Fruit fly (Drosophila melanogaster) whole organism, embryonic: ENCODE measurements around the gene CG5608.

Experiments
- Ada2b ChIP-seq: fragments of 200-800 bp; sonication (Bioruptor generic); IDR thresholded peaks from 2 replicates; pipeline ENCODE4 v1.3.6; 2022; ENCODE audit warnings: missing biosample characterization, missing genetic modification characterization
- B-H1 ChIP-seq: fragments of 200-800 bp; sonication (Bioruptor generic); IDR thresholded peaks from 3 replicates; pipeline ENCODE4 v1.3.6; 2022; ENCODE audit warnings: missing biosample characterization, missing genetic modification characterization
- Bdp1 ChIP-seq: fragments of 200-800 bp; sonication (Bioruptor generic); optimal IDR thresholded peaks from 3 replicates; lab custom pipeline; 2016; ENCODE audit warnings: missing biosample characterization, missing genetic modification characterization
- CG10321 ChIP-seq: fragments of 200-800 bp; sonication (Bioruptor generic); IDR thresholded peaks from 2 replicates; pipeline ENCODE4 v1.3.6; 2022; ENCODE audit warnings: missing biosample characterization, missing genetic modification characterization
- CG11723 ChIP-seq: fragments of 200-800 bp; sonication (Bioruptor generic); optimal IDR thresholded peaks from 2 replicates; lab custom pipeline; 2017; ENCODE audit warnings: missing biosample characterization, mild to moderate bottlenecking, missing genetic modification characterization
- CG12769 ChIP-seq: fragments of 200-800 bp; sonication (Bioruptor generic); optimal IDR thresholded peaks from 2 replicates; lab custom pipeline; 2019; ENCODE audit warnings: missing biosample characterization, mild to moderate bottlenecking, missing genetic modification characterization, moderate library complexity
- CG12942 ChIP-seq: fragments of 200-800 bp; sonication (Bioruptor generic); optimal IDR thresholded peaks from 3 replicates; lab custom pipeline; 2016; ENCODE audit warnings: missing biosample characterization, missing genetic modification characterization
- CG15696 ChIP-seq: fragments of 200-800 bp; sonication (Bioruptor generic); optimal IDR thresholded peaks from 2 replicates; lab custom pipeline; 2019; ENCODE audit warnings: missing biosample characterization, mild to moderate bottlenecking, missing genetic modification characterization, moderate library complexity
- CG16863 ChIP-seq: fragments of 200-800 bp; sonication (Bioruptor generic); optimal IDR thresholded peaks from 3 replicates; lab custom pipeline; 2016; ENCODE audit warnings: missing biosample characterization, missing genetic modification characterization
- CG1792 ChIP-seq: fragments of 200-800 bp; sonication (Bioruptor generic); optimal IDR thresholded peaks from 2 replicates; lab custom pipeline; 2016; ENCODE audit warnings: missing biosample characterization, missing genetic modification characterization
- CG18476 ChIP-seq: fragments of 200-800 bp; sonication (Bioruptor generic); optimal IDR thresholded peaks from 2 replicates; lab custom pipeline; 2016; ENCODE audit warnings: missing biosample characterization, mild to moderate bottlenecking, missing genetic modification characterization
- CG31224 ChIP-seq: fragments of 200-800 bp; sonication (Bioruptor generic); IDR thresholded peaks from 2 replicates; pipeline ENCODE4 v1.3.6; 2022; ENCODE audit warnings: missing biosample characterization, missing genetic modification characterization
- CG31365 ChIP-seq: fragments of 200-800 bp; sonication (Bioruptor generic); optimal IDR thresholded peaks from 2 replicates; lab custom pipeline; 2018; ENCODE audit warnings: missing biosample characterization, mild to moderate bottlenecking, missing genetic modification characterization
- CG31441 ChIP-seq: fragments of 200-800 bp; sonication (Bioruptor generic); IDR thresholded peaks from 2 replicates; pipeline ENCODE4 v1.3.6; 2022; ENCODE audit warnings: missing biosample characterization, missing genetic modification characterization
- CG3847 ChIP-seq: fragments of 200-800 bp; sonication (Bioruptor generic); IDR thresholded peaks from 2 replicates; pipeline ENCODE4 v1.3.6; 2022; ENCODE audit warnings: missing biosample characterization, missing genetic modification characterization
- CG42726 ChIP-seq: fragments of 200-800 bp; sonication (Bioruptor generic); IDR thresholded peaks from 2 replicates; pipeline ENCODE4 v1.3.6; 2022; ENCODE audit warnings: missing biosample characterization, missing genetic modification characterization; ENCODE audit not compliant: partially characterized antibody
- CG4820 ChIP-seq: fragments of 200-800 bp; sonication (Bioruptor generic); optimal IDR thresholded peaks from 3 replicates; lab custom pipeline; 2016; ENCODE audit warnings: missing biosample characterization, missing genetic modification characterization
- CG7839 ChIP-seq: fragments of 200-800 bp; sonication (Bioruptor generic); optimal IDR thresholded peaks from 3 replicates; lab custom pipeline; 2018; ENCODE audit warnings: missing biosample characterization, mild to moderate bottlenecking, missing genetic modification characterization, moderate library complexity
- CG9797 ChIP-seq: fragments of 200-800 bp; sonication (Bioruptor generic); optimal IDR thresholded peaks from 3 replicates; lab custom pipeline; 2018; ENCODE audit warnings: missing biosample characterization, mild to moderate bottlenecking, missing genetic modification characterization
- CHES-1-like ChIP-seq: fragments of 200-800 bp; sonication (Bioruptor generic); optimal IDR thresholded peaks from 2 replicates; lab custom pipeline; 2016; ENCODE audit warnings: missing biosample characterization, missing genetic modification characterization
- Dad ChIP-seq: fragments of 200-800 bp; sonication (Bioruptor generic); optimal IDR thresholded peaks from 3 replicates; lab custom pipeline; 2016; ENCODE audit warnings: missing biosample characterization, missing genetic modification characterization
- Dbx ChIP-seq: fragments of 200-800 bp; sonication (Bioruptor generic); IDR thresholded peaks from 3 replicates; pipeline ENCODE4 v1.3.6; 2022; ENCODE audit warnings: missing biosample characterization, missing genetic modification characterization
- E2f1 ChIP-seq: fragments of 200-800 bp; sonication (Bioruptor generic); IDR thresholded peaks from 2 replicates; pipeline ENCODE4 v1.3.6; 2022; ENCODE audit warnings: missing biosample characterization, missing genetic modification characterization
- Ets97D ChIP-seq: fragments of 200-800 bp; sonication (Bioruptor generic); optimal IDR thresholded peaks from 3 replicates; lab custom pipeline; 2016; ENCODE audit warnings: missing biosample characterization, missing genetic modification characterization
- Gsc ChIP-seq: fragments of 200-800 bp; sonication (Bioruptor generic); IDR thresholded peaks from 2 replicates; pipeline ENCODE4 v1.3.6; 2022; ENCODE audit warnings: missing biosample characterization, missing genetic modification characterization
- H15 ChIP-seq: fragments of 200-800 bp; sonication (Bioruptor generic); IDR thresholded peaks from 3 replicates; pipeline ENCODE4 v1.3.6; 2022; ENCODE audit warnings: missing biosample characterization, missing genetic modification characterization
- HmgD ChIP-seq: fragments of 200-800 bp; sonication (Bioruptor generic); optimal IDR thresholded peaks from 3 replicates; lab custom pipeline; 2016; ENCODE audit warnings: missing biosample characterization, missing genetic modification characterization
- MTF-1 ChIP-seq: fragments of 200-800 bp; sonication (Bioruptor generic); optimal IDR thresholded peaks from 2 replicates; lab custom pipeline; 2018; ENCODE audit warnings: missing biosample characterization, mild to moderate bottlenecking, missing genetic modification characterization, borderline replicate concordance
- Max ChIP-seq: fragments of 200-800 bp; sonication (Bioruptor generic); optimal IDR thresholded peaks from 2 replicates; lab custom pipeline; 2016; ENCODE audit warnings: missing biosample characterization, mild to moderate bottlenecking, missing genetic modification characterization
- Nf-YC ChIP-seq: fragments of 200-800 bp; optimal IDR thresholded peaks from 3 replicates; lab custom pipeline; 2019; ENCODE audit warnings: missing biosample characterization, mild to moderate bottlenecking, missing genetic modification characterization, moderate library complexity
- Rfx ChIP-seq: fragments of 200-800 bp; sonication (Bioruptor generic); IDR thresholded peaks from 2 replicates; pipeline ENCODE4 v1.3.6; 2022; ENCODE audit warnings: missing biosample characterization, missing genetic modification characterization
- Scr ChIP-seq: fragments of 200-800 bp; sonication (Bioruptor generic); IDR thresholded peaks from 2 replicates; pipeline ENCODE4 v1.3.6; 2022; ENCODE audit warnings: missing biosample characterization, missing genetic modification characterization; ENCODE audit not compliant: partially characterized antibody
- YL-1 ChIP-seq: fragments of 200-800 bp; sonication (Bioruptor generic); optimal IDR thresholded peaks from 3 replicates; lab custom pipeline; 2017; ENCODE audit warnings: missing biosample characterization, mild to moderate bottlenecking, missing genetic modification characterization
- ase ChIP-seq: fragments of 200-800 bp; sonication (Bioruptor generic); IDR thresholded peaks from 3 replicates; pipeline ENCODE4 v1.3.6; 2022; ENCODE audit warnings: missing biosample characterization, missing genetic modification characterization
- chif ChIP-seq, 2 experiments: fragments of 200-800 bp; sonication (Bioruptor generic); optimal IDR thresholded peaks; 3 replicates each; lab custom pipeline; 2016; ENCODE audit warnings: missing biosample characterization in 2 of 2, missing genetic modification characterization in 2 of 2
- chinmo ChIP-seq: fragments of 200-800 bp; sonication (Bioruptor generic); IDR thresholded peaks from 4 replicates; pipeline ENCODE4 v1.3.6; 2022; ENCODE audit warnings: missing biosample characterization, missing genetic modification characterization; ENCODE audit not compliant: partially characterized antibody
- danr ChIP-seq: fragments of 200-800 bp; sonication (Bioruptor generic); IDR thresholded peaks from 2 replicates; pipeline ENCODE4 v1.3.6; 2022; ENCODE audit warnings: missing biosample characterization, missing genetic modification characterization
- dmrt99B ChIP-seq: fragments of 200-800 bp; sonication (Bioruptor generic); optimal IDR thresholded peaks from 2 replicates; lab custom pipeline; 2018; ENCODE audit warnings: missing biosample characterization, mild to moderate bottlenecking, missing genetic modification characterization, moderate library complexity
- fd102C ChIP-seq: fragments of 200-800 bp; sonication (Bioruptor generic); optimal IDR thresholded peaks from 2 replicates; lab custom pipeline; 2018; ENCODE audit warnings: missing biosample characterization, mild to moderate bottlenecking, missing genetic modification characterization, moderate library complexity
- fd3F ChIP-seq: fragments of 200-800 bp; sonication (Bioruptor generic); optimal IDR thresholded peaks from 2 replicates; lab custom pipeline; 2018; ENCODE audit warnings: missing biosample characterization, mild to moderate bottlenecking, missing genetic modification characterization, moderate library complexity
- grn ChIP-seq: fragments of 200-800 bp; sonication (Bioruptor generic); optimal IDR thresholded peaks from 3 replicates; lab custom pipeline; 2017; ENCODE audit warnings: missing biosample characterization, missing genetic modification characterization
- gt ChIP-seq: fragments of 200-800 bp; sonication (Bioruptor generic); IDR thresholded peaks from 2 replicates; pipeline ENCODE4 v1.3.6; 2022; ENCODE audit warnings: missing biosample characterization, missing genetic modification characterization
- jing ChIP-seq: fragments of 200-800 bp; sonication (Bioruptor generic); optimal IDR thresholded peaks from 2 replicates; lab custom pipeline; 2018; ENCODE audit warnings: missing biosample characterization, mild to moderate bottlenecking, missing genetic modification characterization
- pzg ChIP-seq: fragments of 200-800 bp; sonication (Bioruptor generic); optimal IDR thresholded peaks from 3 replicates; lab custom pipeline; 2018; ENCODE audit warnings: missing biosample characterization, mild to moderate bottlenecking, missing genetic modification characterization, moderate library complexity
- ranshi ChIP-seq: fragments of 200-800 bp; sonication (Bioruptor generic); IDR thresholded peaks from 2 replicates; pipeline ENCODE4 v1.3.6; 2022; ENCODE audit warnings: missing biosample characterization, missing genetic modification characterization
- scrt ChIP-seq: fragments of 200-800 bp; sonication (Bioruptor generic); optimal IDR thresholded peaks from 2 replicates; lab custom pipeline; 2018; ENCODE audit warnings: missing biosample characterization, mild to moderate bottlenecking, missing genetic modification characterization, moderate library complexity
- slou ChIP-seq: fragments of 200-800 bp; sonication (Bioruptor generic); optimal IDR thresholded peaks from 3 replicates; lab custom pipeline; 2016; ENCODE audit warnings: missing biosample characterization, missing genetic modification characterization
- sob ChIP-seq: fragments of 200-800 bp; sonication (Bioruptor generic); IDR thresholded peaks from 2 replicates; pipeline ENCODE4 v1.3.6; 2022; ENCODE audit warnings: missing biosample characterization, missing genetic modification characterization
- zen2 ChIP-seq: fragments of 200-800 bp; sonication (Bioruptor generic); IDR thresholded peaks from 3 replicates; pipeline ENCODE4 v1.3.6; 2022; ENCODE audit warnings: missing biosample characterization, missing genetic modification characterization; ENCODE audit not compliant: partially characterized antibody

Gene CG5608

DNA sequence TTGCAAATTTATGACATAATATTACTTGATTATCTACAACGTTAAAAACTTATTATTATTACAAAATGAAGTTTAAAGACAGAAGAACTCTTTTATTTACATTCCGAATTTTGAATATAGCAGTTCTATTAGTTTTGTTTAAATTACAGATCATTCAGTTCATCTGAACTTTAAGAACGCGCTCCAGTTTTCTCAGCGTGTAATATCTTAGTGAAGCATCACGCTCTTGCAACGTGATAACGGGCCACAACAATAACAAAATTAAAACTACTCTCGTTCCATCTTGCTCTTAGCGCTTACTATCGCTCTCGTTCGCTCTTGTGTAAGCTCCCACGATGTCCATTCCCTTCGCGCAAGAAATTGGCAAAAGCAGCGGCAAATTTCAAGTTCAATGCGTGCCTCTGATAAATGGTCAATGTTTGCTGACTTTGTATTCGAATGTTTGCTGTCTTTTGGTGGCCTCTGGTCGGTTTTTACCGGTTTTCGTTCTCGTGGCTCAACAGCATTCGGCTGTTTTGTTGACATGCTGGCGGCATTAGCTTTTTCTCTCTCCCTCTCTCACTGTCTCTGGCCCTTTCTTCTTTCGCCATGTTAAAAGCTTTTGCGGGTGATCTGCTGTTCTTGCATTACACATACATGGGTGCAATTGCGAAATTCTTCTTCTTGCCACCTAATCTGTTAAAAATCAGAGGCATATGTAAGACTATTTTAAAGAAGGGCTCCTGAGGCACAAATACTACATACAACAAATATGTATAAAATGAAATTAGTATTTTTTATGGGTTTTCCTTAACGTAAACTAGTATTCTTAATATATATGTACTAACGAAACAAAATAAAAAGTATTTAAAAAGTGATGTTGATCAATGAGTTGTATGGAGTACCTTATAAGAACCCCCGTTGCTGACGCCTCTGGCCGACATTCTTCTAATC is 22.2 kb downstream of the CG5608 start (continued):
- no peak for TF ChIP-seq sob (GFP tag; lab: Robert Waterston, UW)
- TF ChIP-seq jing, result no peak
- no peak for TF ChIP-seq CG31365 (tag; lab: Kevin White, UChicago)
- no peak for TF ChIP-seq CG9797 (GFP tag; lab: Kevin White, UChicago)
- no peak for TF ChIP-seq zen2 (GFP tag; lab: Robert Waterston, UW)
- TF ChIP-seq CG16863 (GFP tag; lab: Kevin White, UChicago), result no peak
- no peak for TF ChIP-seq Dad (GFP tag; lab: Kevin White, UChicago)
- no peak for TF ChIP-seq Nf-YC (tag; lab: Kevin White, UChicago)
- no peak for TF ChIP-seq ranshi (GFP tag; lab: Robert Waterston, UW)
- TF ChIP-seq Dbx, result peak; percentile 24; the same call in 1 of the 3 replicates
- no peak for TF ChIP-seq CG18476 (GFP tag; lab: Kevin White, UChicago)
- TF ChIP-seq Scr, result no peak
- peak; percentile 24; the same call in 1 of the 2 replicates for TF ChIP-seq CG31441 (GFP tag; lab: Robert Waterston, UW)
- TF ChIP-seq CG31224, result 0 out of 2 replicates have a peak, but pooled peaks have one; percentile 36
- no peak for TF ChIP-seq CHES-1-like (GFP tag; lab: Kevin White, UChicago)
- no peak for TF ChIP-seq YL-1 (GFP tag; lab: Kevin White, UChicago)
- TF ChIP-seq chinmo, result no peak; the same call in 3 of the 4 replicates
- no peak for TF ChIP-seq H15 (GFP tag; lab: Robert Waterston, UW)
- no peak for TF ChIP-seq E2f1 (GFP tag; lab: Robert Waterston, UW)
- TF ChIP-seq MTF-1, result no peak
- TF ChIP-seq chif (GFP tag; optimal IDR thresholded peaks at IDR 0.05; lab: Kevin White, UChicago), result no peak
- TF ChIP-seq scrt, result no peak
- TF ChIP-seq B-H1, result no peak
- TF ChIP-seq Max (GFP tag; lab: Kevin White, UChicago), result peak; percentile 23
- TF ChIP-seq CG7839 (tag; lab: Kevin White, UChicago), result peak; percentile 47
- TF ChIP-seq CG11723 (GFP tag; lab: Kevin White, UChicago), result no peak
- no peak for TF ChIP-seq fd102C (GFP tag; lab: Kevin White, UChicago)
- TF ChIP-seq CG1792 (GFP tag; lab: Kevin White, UChicago), result no peak
- TF ChIP-seq ase, result no peak
- TF ChIP-seq HmgD (GFP tag; lab: Kevin White, UChicago), result no peak
- TF ChIP-seq dmrt99B (tag; lab: Kevin White, UChicago), result peak; percentile 39
- TF ChIP-seq Ada2b (GFP tag; lab: Robert Waterston, UW), result no peak
- TF ChIP-seq CG12942, result no peak
- no peak for TF ChIP-seq gt
- TF ChIP-seq danr (GFP tag; lab: Robert Waterston, UW), result no peak
- TF ChIP-seq CG3847 (GFP tag; lab: Robert Waterston, UW), result peak; percentile 8; the same call in 1 of the 2 replicates
- TF ChIP-seq CG10321, result peak; percentile 76
- no peak for TF ChIP-seq slou (GFP tag; lab: Kevin White, UChicago)
- no peak for TF ChIP-seq Bdp1
- peak; percentile 36 for TF ChIP-seq CG12769 (tag; lab: Kevin White, UChicago)
- peak; percentile 44 for TF ChIP-seq Rfx (GFP tag; lab: Robert Waterston, UW)
- no peak for TF ChIP-seq grn
- no peak for TF ChIP-seq pzg (GFP tag; lab: Kevin White, UChicago)
- TF ChIP-seq Ets97D (GFP tag; lab: Kevin White, UChicago), result no peak
- TF ChIP-seq CG15696, result no peak
- TF ChIP-seq CG42726 (GFP tag; lab: Robert Waterston, UW), result no peak
- no peak for TF ChIP-seq Gsc (GFP tag; lab: Robert Waterston, UW)
- TF ChIP-seq CG4820 (GFP tag; lab: Kevin White, UChicago), result no peak
- TF ChIP-seq fd3F (GFP tag; lab: Kevin White, UChicago), result no peak
